Worm (Caenorhabditis elegans) whole organism, L1 larva: ENCODE measurements around the gene catp-6.

Experiments
- efl-3 ChIP-seq: fragments of 200-800 bp; sonication (Bioruptor generic); optimal IDR thresholded peaks from 2 replicates; lab custom pipeline; 2018; ENCODE audit warnings: mild to moderate bottlenecking, missing genetic modification characterization, missing compliant biosample characterization
- egl-27 ChIP-seq, 2 experiments: fragments of 150-350 bp in 1 of 2; sonication (generic microtip); optimal IDR thresholded peaks; 3 replicates each; lab custom pipeline; 2017 to 2018; ENCODE audit warnings: missing biosample characterization in 2 of 2, missing genetic modification characterization in 2 of 2, missing genetic modification reagents in 2 of 2
- elt-3 ChIP-seq, 6 experiments: fragments of 150-350 bp in 1 of 6; sonication (generic microtip); optimal IDR thresholded peaks; 2 replicates each; lab custom pipeline; 2017 to 2018; ENCODE audit warnings: missing biosample characterization in 6 of 6, missing genetic modification characterization in 6 of 6, inconsistent platforms in 1 of 6
- irx-1 ChIP-seq: sonication (generic microtip); optimal IDR thresholded peaks from 2 replicates; lab custom pipeline; 2016; ENCODE audit warnings: missing genetic modification characterization, missing compliant biosample characterization
- lin-39 ChIP-seq: fragments of 150-350 bp; optimal IDR thresholded peaks from 2 replicates; lab custom pipeline; 2014; ENCODE audit warnings: missing biosample characterization, missing genetic modification reagents, missing genetic modification characterization
- nhr-11 ChIP-seq: fragments of 150-350 bp; optimal IDR thresholded peaks from 2 replicates; lab custom pipeline; 2014; ENCODE audit warnings: missing biosample characterization, missing genetic modification characterization
- rnt-1 ChIP-seq: sonication (generic microtip); optimal IDR thresholded peaks from 2 replicates; lab custom pipeline; 2016; ENCODE audit warnings: mild to moderate bottlenecking, missing genetic modification characterization, moderate library complexity, missing compliant biosample characterization
- tbx-2 ChIP-seq: sonication (generic microtip); optimal IDR thresholded peaks from 2 replicates; lab custom pipeline; 2016; ENCODE audit warnings: missing genetic modification characterization, missing compliant biosample characterization
- unc-86 ChIP-seq: sonication (generic microtip); optimal IDR thresholded peaks from 2 replicates; lab custom pipeline; 2016; ENCODE audit warnings: missing genetic modification characterization, missing compliant biosample characterization
- vab-15 ChIP-seq: sonication (generic microtip); optimal IDR thresholded peaks from 2 replicates; lab custom pipeline; 2017; ENCODE audit warnings: missing genotype, mild to moderate bottlenecking, missing genetic modification characterization, missing compliant biosample characterization
- zag-1 ChIP-seq: fragments of 150-350 bp; optimal IDR thresholded peaks from 2 replicates; lab custom pipeline; 2014; ENCODE audit warnings: missing biosample characterization, missing genetic modification characterization

DNA sequence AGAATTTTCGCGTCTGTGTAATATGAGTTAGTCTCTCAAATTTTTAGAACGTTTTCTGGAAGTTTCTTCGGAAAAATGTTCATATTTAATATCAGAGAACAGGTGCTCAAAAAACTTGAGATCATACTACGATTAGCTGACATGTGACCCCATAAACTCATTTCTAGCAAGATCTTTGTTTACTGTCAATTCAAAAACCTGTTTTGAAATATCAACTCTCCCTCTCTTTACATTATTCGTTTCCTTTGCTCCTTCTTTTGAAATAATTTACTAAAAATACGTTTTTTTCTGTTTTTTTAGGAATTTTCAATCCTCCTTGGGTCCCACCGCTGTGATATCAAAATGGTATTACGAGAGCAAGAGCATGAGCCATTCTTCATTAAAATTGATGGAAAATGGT, 25.3 kb downstream of the catp-6 start, which contains the start of gene fat-4:
- TF ChIP-seq nhr-11 (tag; lab: Kevin White, UChicago) (no peak), rnt-1 (tag; lab: Kevin White, UChicago) (no peak), unc-86 (tag; lab: Kevin White, UChicago) (no peak), vab-15 (tag; lab: Kevin White, UChicago) (no peak), irx-1 (tag; lab: Kevin White, UChicago) (no peak), tbx-2 (tag; lab: Kevin White, UChicago) (no peak), lin-39 (no peak), efl-3 (GFP tag; lab: Kevin White, UChicago) (no peak), egl-27 (tag; optimal IDR thresholded peaks at IDR 0.05; lab: Kevin White, UChicago) (no peak), elt-3 (tag; optimal IDR thresholded peaks at IDR 0.05; lab: Kevin White, UChicago) (no peak), zag-1 (tag; lab: Kevin White, UChicago) (no peak)
